Worm (Caenorhabditis elegans): ENCODE results near the gene Y7A5A.2.

Y7A5A.2 gene

DNA sequence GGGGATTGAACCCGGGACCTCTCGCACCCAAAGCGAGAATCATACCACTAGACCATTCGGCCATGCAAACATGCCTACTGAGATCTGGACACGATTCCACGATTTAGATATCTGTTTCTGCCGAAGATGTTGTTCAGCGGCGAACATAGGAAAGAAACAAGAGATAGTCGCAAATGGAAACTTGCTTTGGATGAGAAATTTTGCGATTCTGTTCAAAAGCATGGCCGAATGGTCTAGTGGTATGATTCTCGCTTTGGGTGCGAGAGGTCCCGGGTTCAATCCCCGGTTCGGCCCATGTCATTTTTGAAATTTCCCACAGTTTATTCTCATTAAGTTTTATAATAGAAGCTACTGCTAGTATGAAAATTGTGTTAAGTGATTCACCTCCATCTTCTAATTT, 24.1 kb upstream of the Y7A5A.2 start:
- peak; percentile 22 for TF ChIP-seq nhr-90 (tag; optimal IDR thresholded peaks at IDR 0.05; ENCODE audit: poor library complexity)
- TF ChIP-seq egl-13 (tag; optimal IDR thresholded peaks at IDR 0.05): no peak
- TF ChIP-seq grh-1 (GFP tag; IDR thresholded peaks at IDR 0.05): peak; percentile 18; the same call in 1 of the 2 replicates

DNA sequence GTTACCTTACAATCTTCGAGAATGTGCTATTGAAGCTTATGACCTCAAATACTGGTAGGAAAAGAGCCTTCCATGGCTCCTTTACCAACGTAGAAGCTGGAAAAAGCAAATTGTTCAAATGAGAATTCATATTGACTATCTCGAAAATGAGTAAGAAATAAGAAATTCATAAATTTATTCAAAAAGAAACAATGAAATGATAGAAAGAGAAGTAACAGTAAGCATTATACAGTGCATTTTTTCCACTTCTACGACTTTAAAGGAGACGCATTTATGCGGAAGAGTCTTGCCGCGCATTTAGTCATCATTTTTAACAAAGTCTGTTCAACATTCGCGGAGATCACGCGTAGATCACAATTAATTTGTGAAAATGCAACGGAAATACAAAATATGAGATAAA, 22.4 kb upstream of the Y7A5A.2 start, which contains the start of gene Y7A5A.10:
Gene Y7A5A.10, minus strand, starts transcription at position 101 of the 400 bp plus-strand sequence.
- no peak for TF ChIP-seq mep-1 (tag; optimal IDR thresholded peaks at IDR 0.05)

DNA sequence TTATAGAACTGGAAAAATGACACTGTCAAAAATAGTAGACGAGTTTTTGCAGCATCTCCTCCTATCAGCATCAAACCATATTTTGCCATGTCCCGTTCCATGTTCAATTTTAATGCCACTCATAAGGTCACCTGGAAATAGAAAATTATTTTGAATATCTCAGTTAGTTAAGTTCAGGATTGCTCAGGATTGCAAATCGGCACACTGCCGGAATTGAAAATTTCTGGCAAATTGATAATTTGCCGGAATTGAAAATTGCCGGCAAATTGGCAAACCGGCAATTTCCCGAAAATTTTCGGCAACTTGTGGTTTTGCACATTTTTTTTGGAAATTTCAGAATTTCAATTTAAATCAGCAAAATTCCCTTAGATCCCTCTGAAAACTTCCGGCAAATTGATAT, 14.2 kb upstream of the Y7A5A.2 start, which contains the start of gene Y7A5A.5:
Gene Y7A5A.5, minus strand, starts transcription at position 101 of the 400 bp plus-strand sequence.
- TF ChIP-seq unc-130 (tag; optimal IDR thresholded peaks at IDR 0.05): no peak
- no peak for TF ChIP-seq nhr-85 (tag)
- TF ChIP-seq sptf-1 (tag; optimal IDR thresholded peaks at IDR 0.05): no peak
- no peak for TF ChIP-seq Y116A8C.19 (tag; optimal IDR thresholded peaks at IDR 0.05; ENCODE audit: borderline replicate concordance)
- no peak for TF ChIP-seq elt-2 (tag; optimal IDR thresholded peaks at IDR 0.05)
- no peak for TF ChIP-seq nhr-90 (tag; optimal IDR thresholded peaks at IDR 0.05; ENCODE audit: poor library complexity)
- TF ChIP-seq isw-1 (GFP tag; IDR thresholded peaks at IDR 0.05): no peak
- TF ChIP-seq skn-1 (tag; optimal IDR thresholded peaks at IDR 0.05): no peak
- TF ChIP-seq hlh-4 (tag; optimal IDR thresholded peaks at IDR 0.05): no peak
- no peak for TF ChIP-seq nhr-71 (tag; optimal IDR thresholded peaks at IDR 0.05)
- no peak for TF ChIP-seq zip-4 (GFP tag; optimal IDR thresholded peaks at IDR 0.05)
- TF ChIP-seq dpl-1 (GFP tag; optimal IDR thresholded peaks at IDR 0.05): no peak
- no peak for TF ChIP-seq unc-86 (tag; optimal IDR thresholded peaks at IDR 0.05)

DNA sequence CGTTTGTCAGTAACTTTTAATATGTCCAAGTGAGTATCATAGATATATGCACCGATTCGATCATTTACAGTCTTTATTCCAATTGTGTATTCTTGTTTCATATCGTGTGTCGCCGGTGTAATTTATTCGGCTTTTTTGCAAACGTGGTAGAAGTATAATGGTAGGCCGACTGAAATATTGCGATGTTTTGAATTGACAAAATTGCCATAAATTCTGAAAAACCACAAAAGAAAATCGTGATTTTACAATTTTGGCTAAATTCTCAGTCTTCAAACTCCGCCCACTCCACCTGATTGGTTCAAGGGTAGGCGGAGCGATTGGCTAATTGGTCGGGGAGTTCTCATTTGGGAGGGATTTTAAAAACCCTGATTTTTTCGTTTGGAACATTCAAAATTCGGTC, 12.0 kb upstream of the Y7A5A.2 start, which contains the start of gene Y7A5A.3:
Gene Y7A5A.3, minus strand, starts transcription at position 101 of the 400 bp plus-strand sequence.
- TF ChIP-seq lin-15B (tag; optimal IDR thresholded peaks at IDR 0.05) (no peak), ztf-11 (tag; optimal IDR thresholded peaks at IDR 0.05) (no peak), fos-1 (tag; optimal IDR thresholded peaks at IDR 0.05) (no peak), ceh-63 (GFP tag; optimal IDR thresholded peaks at IDR 0.05) (no peak), aly-2 (tag; optimal IDR thresholded peaks at IDR 0.05) (no peak), snpc-4 (tag; optimal IDR thresholded peaks at IDR 0.05) (no peak), vab-15 (tag; optimal IDR thresholded peaks at IDR 0.05) (no peak), nhr-90 (tag; optimal IDR thresholded peaks at IDR 0.05; ENCODE audit: poor library complexity) (no peak), xbp-1 (tag; optimal IDR thresholded peaks at IDR 0.05) (no peak), F16B12.6 (tag; optimal IDR thresholded peaks at IDR 0.05) (no peak), isw-1 (GFP tag; IDR thresholded peaks at IDR 0.05) (no peak)

DNA sequence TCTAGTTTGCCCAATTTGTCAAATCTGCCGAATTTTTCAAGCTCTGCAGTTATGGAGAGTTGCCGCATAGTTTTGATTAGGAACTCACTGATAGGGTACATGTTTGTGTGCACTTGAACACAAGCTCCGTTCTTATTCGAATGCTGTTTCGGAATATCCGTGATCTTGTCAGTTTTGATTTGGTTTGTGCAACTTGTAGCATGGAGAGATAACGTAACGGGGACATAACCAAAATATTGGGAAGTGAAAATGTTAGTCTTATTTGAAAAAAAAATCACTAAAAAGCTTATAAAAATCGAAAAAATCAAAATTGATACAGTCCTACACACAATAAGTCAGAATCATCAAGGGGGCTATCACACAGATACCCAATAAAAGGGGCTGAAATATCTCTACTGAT, 9.5 kb upstream of the Y7A5A.2 start, which contains the start of gene Y7A5A.24:
Gene Y7A5A.24, minus strand, starts transcription at position 101 of the 400 bp plus-strand sequence.
- TF ChIP-seq efl-1 (optimal IDR thresholded peaks at IDR 0.05) (no peak), efl-1 (GFP tag; optimal IDR thresholded peaks at IDR 0.05 in 1 of 2) (peak in 1 of 2 experiments; percentile 7), aly-2 (tag; optimal IDR thresholded peaks at IDR 0.05) (no peak), mdl-1 (tag; optimal IDR thresholded peaks at IDR 0.05) (no peak)

DNA sequence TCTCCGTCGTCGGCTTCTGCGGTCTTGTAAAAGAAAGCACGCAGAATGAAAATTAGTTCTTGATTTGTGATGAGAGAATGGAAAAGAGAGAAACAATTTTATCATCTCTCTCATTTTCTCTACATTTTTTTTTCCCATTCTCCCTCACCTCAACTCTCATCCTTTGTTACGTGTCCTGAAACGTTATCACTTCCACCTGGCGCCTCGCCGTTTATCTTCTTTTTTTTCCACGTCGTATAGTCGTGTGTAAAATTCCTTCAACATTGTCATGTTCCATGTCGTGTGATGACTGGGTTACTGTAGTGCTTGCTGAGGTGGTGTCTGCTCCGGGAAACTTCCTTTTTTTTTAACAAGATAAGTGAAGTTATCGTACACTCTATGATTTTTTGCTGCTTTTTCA, 7.0 kb upstream of the Y7A5A.2 start:
- TF ChIP-seq nhr-77 (tag; optimal IDR thresholded peaks at IDR 0.05) (no peak), tlp-1 (tag; optimal IDR thresholded peaks at IDR 0.05) (no peak), irx-1 (tag; optimal IDR thresholded peaks at IDR 0.05) (no peak), pag-3 (tag; optimal IDR thresholded peaks at IDR 0.05; ENCODE audit: borderline replicate concordance, insufficient read depth) (no peak), snu-23 (GFP tag; optimal IDR thresholded peaks at IDR 0.05) (peak; percentile 56), egl-13 (tag; optimal IDR thresholded peaks at IDR 0.05) (no peak), jun-1 (tag; optimal IDR thresholded peaks at IDR 0.05) (no peak), ceh-88 (GFP tag; IDR thresholded peaks at IDR 0.05) (no peak), mab-9 (GFP tag; IDR thresholded peaks at IDR 0.05) (no peak), sptf-1 (tag; optimal IDR thresholded peaks at IDR 0.05) (no peak), fkh-10 (GFP tag; optimal IDR thresholded peaks at IDR 0.05) (no peak), pax-3 (tag; optimal IDR thresholded peaks at IDR 0.05) (no peak), ceh-8 (GFP tag; optimal IDR thresholded peaks at IDR 0.05) (no peak), mep-1 (tag; optimal IDR thresholded peaks at IDR 0.05) (peak; percentile 3), lin-35 (GFP tag; optimal IDR thresholded peaks at IDR 0.05) (peak in 1 of 2 experiments; percentile 61), tbx-2 (tag; optimal IDR thresholded peaks at IDR 0.05) (no peak), fkh-4 (tag; optimal IDR thresholded peaks at IDR 0.05; ENCODE audit: borderline replicate concordance) (no peak), sup-37 (GFP tag; optimal IDR thresholded peaks at IDR 0.05) (no peak), pqm-1 (tag; optimal IDR thresholded peaks at IDR 0.05) (no peak), ztf-11 (tag; optimal IDR thresholded peaks at IDR 0.05) (no peak)

Data from whole organism, L1 larva.